Worm (Caenorhabditis elegans): ENCODE data around the gene D1086.9.

Gene D1086.9

DNA sequence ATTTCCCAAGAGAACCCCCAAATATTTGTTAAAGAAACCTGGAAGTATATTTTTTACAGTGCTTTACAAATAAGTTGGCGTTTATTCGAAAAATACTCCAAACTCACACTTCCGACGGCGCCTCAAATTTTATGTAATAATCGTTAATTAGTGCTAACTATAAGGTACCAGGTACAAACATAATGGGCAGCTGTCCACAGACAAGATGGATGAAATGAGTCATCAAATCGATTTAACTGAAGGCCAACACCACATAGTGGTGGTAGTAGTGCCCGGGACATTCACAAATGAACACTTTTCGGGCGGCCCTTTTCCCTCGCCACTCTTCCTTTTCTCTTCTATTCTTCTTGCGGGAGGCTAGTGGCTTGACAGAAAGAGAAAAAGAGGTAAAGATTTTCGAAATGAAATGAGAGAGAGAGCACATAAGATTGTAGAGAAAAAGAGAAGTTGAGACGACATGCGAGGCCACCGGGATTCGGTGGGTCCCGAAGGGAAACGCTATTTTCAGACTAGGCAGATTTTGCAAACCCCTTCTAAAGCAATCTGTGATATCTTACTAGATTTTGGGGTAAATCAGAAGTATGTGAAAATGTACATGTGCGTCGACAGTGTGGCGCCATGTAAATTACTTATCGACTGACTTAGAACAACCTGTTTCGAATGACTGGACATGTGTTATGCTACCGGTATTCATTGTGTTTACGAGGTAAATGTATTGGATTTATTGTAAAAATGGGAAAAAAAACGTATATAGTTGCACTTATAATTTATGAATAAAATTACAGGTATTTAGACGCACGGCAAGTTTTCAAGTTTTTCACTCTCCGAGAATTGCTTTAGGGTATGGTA, 35.4 kb downstream of the D1086.9 start:
- no peak for TF ChIP-seq unc-62 (GFP tag; optimal IDR thresholded peaks at IDR 0.05)

DNA sequence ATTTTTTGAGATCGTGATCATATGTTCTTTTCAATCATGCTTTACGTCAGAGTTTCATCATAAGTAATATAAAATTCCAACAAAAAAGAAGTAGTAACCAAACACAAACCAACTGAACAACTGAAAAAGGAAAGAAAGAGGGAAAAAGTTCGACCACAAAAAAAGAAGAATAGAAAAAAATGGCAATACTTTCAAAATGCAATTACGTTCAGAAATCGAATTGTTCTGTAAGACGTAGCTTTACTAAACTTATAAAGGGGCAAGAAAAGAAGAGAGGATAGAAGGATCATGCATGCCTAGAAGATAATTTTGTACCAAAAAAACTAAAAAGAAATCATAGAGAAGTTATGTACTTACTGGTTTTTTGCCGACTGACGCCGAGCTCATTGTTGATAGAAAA, 36.7 kb downstream of the D1086.9 start:
- TF ChIP-seq unc-62 (GFP tag; optimal IDR thresholded peaks at IDR 0.05), result no peak

DNA sequence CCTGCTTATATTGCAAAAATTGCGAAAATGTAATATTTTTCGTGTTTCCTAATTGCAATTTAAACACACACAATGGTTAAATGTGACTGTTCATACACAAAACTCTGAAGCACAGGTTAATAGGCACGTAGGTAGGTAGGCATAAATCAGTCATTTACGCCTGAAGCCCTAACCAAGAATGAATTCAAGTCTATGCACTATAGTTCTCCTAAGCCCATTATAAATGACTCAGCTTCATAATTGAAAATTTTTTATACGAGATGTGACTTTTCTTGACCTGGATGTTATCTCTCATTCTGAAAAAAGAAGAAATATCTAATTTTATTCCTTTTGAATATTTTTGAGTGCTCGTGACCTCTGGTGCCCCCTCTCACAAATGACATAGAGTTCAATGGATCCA, 37.8 kb downstream of the D1086.9 start:
- no peak for TF ChIP-seq unc-62 (GFP tag; optimal IDR thresholded peaks at IDR 0.05)

DNA sequence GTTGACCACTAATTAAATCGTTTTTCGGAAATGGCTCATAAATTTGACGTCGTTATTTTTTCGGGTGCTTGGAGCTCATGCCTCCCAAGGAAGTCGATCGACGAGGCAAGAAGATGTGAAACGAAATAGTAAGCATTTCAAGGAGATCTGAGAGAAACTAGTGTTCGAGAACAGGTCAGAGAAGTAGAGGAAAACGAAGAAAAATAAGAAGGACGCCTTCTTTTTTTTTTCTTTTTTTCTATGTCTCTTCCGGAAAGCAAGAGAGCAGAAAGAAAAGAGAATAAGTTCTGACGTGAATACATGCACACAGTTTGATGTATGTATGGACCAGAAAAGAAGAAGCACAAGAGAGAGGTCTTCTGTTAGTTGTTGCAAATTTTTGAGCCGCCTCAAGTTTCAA, 39.6 kb downstream of the D1086.9 start:
- no peak for TF ChIP-seq unc-62 (GFP tag; optimal IDR thresholded peaks at IDR 0.05)

DNA sequence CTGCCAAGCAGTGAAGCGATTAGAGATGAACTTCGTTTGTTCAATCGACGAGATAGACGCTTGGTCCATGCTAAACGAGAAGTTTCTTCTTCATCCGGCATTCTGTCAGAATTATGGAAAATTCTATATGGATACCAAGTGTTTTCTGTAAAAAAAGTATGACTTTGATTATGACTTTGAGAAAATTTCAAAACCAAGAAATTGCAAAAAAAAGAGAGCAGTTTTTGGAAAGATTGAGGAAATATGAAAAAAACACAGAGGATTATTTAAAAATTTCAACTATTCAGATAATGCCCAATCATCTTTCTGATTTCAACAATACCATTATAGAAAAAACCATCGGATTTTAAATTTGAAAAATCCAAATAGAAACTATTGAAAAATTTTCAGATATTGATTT, 41.2 kb downstream of the D1086.9 start, which contains the start of gene par-1:
TSS of gene par-1 (minus strand) at position 101 of the 400 bp plus-strand sequence.
- TF ChIP-seq unc-62 (GFP tag; optimal IDR thresholded peaks at IDR 0.05), result no peak

DNA sequence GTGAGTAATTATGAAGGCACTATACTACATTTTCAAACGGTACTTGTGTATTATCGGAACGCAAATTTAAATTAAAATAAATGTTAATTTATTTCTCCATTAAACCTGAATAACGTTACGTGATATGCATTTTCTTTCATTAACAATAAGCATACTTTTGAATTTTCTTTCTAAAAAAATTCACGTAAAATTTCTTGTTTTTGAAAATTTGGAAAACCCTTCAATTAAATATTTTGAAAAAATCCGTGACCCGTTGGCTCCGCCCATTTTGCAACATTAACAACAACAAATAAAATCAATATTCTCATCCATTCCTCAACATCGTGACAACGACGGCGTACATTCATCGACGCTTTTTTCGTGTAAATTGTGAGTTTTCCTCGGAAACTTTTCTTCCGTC, 42.1 kb downstream of the D1086.9 start, which contains the start of gene acs-10:
TSS of gene acs-10 (plus strand) at position 301 of the 400 bp plus-strand sequence.
- no peak for TF ChIP-seq unc-62 (GFP tag; optimal IDR thresholded peaks at IDR 0.05)

DNA sequence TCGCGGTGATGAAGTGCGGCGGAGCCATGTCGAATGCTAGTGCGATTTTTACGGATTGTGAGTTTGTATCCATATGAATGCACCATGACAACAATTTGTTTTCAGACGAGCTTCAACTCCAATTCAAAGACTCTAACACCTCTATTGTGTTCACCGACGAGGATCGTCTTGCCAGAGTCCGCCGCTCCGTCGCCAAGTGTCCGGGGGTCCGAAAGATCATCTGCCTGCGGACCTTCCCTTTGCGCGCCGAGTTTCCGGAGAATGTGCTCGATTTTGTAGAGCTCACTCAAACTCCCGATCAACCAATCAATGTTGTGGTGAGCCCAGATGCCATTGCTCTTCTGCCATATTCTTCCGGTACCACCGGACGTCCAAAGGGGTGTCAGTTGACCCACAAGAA, 43.0 kb downstream of the D1086.9 start:
- TF ChIP-seq unc-62 (GFP tag; optimal IDR thresholded peaks at IDR 0.05), result no peak

DNA sequence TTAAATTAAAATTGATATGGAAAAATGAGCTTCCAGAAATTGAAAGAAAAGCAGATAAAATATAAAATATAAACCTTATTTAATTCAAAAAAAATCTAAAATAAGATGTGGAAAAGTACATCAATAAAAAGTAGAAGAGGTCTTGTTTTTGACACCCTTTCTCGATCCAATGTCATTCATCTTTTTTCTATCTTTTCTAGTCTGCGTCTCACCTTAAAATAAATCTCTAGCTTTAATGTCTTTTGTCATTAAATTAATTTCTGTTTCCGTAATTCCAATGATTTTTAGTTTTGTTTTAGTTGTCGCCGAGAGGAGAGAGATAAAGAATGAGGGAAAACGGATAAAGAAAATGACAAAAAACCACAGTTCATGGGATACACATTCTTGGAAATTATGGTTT, 45.1 kb downstream of the D1086.9 start:
- no peak for TF ChIP-seq unc-62 (GFP tag; optimal IDR thresholded peaks at IDR 0.05)

DNA sequence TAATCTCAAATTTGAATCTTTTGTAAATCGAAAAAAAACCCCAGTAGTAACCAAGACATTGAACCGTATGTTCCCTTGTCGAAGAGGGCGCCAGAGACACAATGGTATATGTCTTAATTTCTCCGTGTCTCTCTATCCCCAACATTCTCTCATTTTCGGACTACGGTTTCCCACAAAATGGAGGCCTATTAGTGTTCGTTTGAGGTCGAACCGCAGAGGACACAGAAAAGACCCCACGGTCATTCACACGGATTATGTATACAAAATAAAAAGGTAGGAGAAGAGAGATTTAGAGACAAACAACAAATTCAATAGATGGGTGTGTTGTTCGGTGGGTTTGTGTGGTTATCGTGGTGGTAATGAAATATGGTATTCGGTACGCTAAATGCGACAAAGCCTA, 46.9 kb downstream of the D1086.9 start:
- TF ChIP-seq unc-62 (GFP tag; optimal IDR thresholded peaks at IDR 0.05), result no peak

DNA sequence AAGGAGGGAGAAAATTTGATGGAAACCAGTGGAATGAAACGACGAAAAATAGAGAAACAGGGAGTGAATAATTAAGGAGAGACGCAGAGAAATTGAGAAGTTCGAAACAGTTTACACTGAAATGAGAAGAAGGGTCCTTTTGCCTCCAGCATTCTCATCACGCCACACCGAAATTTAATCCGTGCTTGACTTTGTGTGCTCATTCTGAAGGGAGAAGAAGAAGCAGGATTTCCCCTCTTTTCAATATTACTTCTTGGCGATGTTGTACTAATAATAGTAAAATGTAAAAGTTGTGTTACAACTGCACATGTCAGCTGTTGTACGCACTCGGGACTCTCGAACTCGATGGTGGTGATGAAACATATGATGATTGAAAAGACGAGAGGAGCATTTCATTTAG, 49.5 kb downstream of the D1086.9 start:
- no peak for TF ChIP-seq unc-62 (GFP tag; optimal IDR thresholded peaks at IDR 0.05)
